Worm (Caenorhabditis elegans) whole organism, L4 larva: ENCODE results near the gene col-73.
"Not testable (repeated sequence)": the region's sequence is repeated elsewhere in the genome, so short reads cannot be mapped to it uniquely, and the experiment has no call there.

ENCODE experiments used
- R02D3.7 ChIP-seq: fragments of 150-350 bp; sonication (generic microtip); optimal IDR thresholded peaks from 3 replicates; lab custom pipeline; 2014; ENCODE audit warnings: missing biosample characterization, missing genetic modification characterization
- ZK546.5 ChIP-seq, 2 experiments: sonication (generic microtip); optimal IDR thresholded peaks; 2 replicates each; lab custom pipeline; 2017; ENCODE audit warnings: missing biosample characterization in 2 of 2, missing genetic modification characterization in 2 of 2
- aly-2 ChIP-seq: sonication (generic microtip); optimal IDR thresholded peaks from 2 replicates; lab custom pipeline; 2018; ENCODE audit warnings: missing biosample characterization, missing genetic modification characterization
- ceh-28 ChIP-seq: fragments of 150-350 bp; optimal IDR thresholded peaks from 2 replicates; lab custom pipeline; 2014; ENCODE audit warnings: missing biosample characterization, missing genetic modification reagents, missing genetic modification characterization
- ceh-82 ChIP-seq: sonication (generic microtip); optimal IDR thresholded peaks from 2 replicates; lab custom pipeline; 2017; ENCODE audit warnings: missing biosample characterization, missing genetic modification characterization
- egl-27 ChIP-seq: sonication (generic microtip); optimal IDR thresholded peaks from 3 replicates; lab custom pipeline; 2017; ENCODE audit warnings: missing biosample characterization, missing genetic modification reagents, missing genetic modification characterization
- fkh-10 ChIP-seq: fragments of 150-350 bp; optimal IDR thresholded peaks from 2 replicates; lab custom pipeline; 2014; ENCODE audit warnings: missing biosample characterization, missing genetic modification reagents, missing genetic modification characterization
- hmg-1.1 ChIP-seq: fragments of 200-800 bp; sonication (Bioruptor generic); IDR thresholded peaks from 2 replicates; pipeline ENCODE4 v1.3.6; 2022; ENCODE audit warnings: missing genetic modification reagents, missing genetic modification characterization, missing compliant biosample characterization
- nhr-11 ChIP-seq: fragments of 150-350 bp; optimal IDR thresholded peaks from 2 replicates; lab custom pipeline; 2014; ENCODE audit warnings: missing biosample characterization, missing genetic modification characterization
- nhr-237 ChIP-seq: sonication (generic microtip); optimal IDR thresholded peaks from 2 replicates; lab custom pipeline; 2017; ENCODE audit warnings: missing biosample characterization, missing genetic modification characterization
- nhr-28 ChIP-seq: fragments of 150-350 bp; optimal IDR thresholded peaks from 2 replicates; lab custom pipeline; 2014; ENCODE audit warnings: missing biosample characterization, missing genetic modification characterization
- nhr-76 ChIP-seq: fragments of 150-350 bp; optimal IDR thresholded peaks from 2 replicates; lab custom pipeline; 2014; ENCODE audit warnings: missing biosample characterization, missing genetic modification characterization
- pha-4 ChIP-seq, 2 experiments: fragments of 150-350 bp in 1 of 2; fragments of 200-800 bp in 1 of 2; sonication (Bioruptor generic) in 1 of 2; IDR thresholded peaks in 1 of 2; optimal IDR thresholded peaks in 1 of 2; 2 replicates each; pipeline versions ENCODE4 v1.3.6 to Lab custom; 2014 to 2022; ENCODE audit warnings: missing genetic modification characterization in 2 of 2, missing genetic modification reagents in 2 of 2, missing biosample characterization in 1 of 2, missing compliant biosample characterization in 1 of 2
- skn-1 ChIP-seq: fragments of 150-350 bp; optimal IDR thresholded peaks from 2 replicates; lab custom pipeline; 2014; ENCODE audit warnings: missing biosample characterization, missing genetic modification characterization

DNA sequence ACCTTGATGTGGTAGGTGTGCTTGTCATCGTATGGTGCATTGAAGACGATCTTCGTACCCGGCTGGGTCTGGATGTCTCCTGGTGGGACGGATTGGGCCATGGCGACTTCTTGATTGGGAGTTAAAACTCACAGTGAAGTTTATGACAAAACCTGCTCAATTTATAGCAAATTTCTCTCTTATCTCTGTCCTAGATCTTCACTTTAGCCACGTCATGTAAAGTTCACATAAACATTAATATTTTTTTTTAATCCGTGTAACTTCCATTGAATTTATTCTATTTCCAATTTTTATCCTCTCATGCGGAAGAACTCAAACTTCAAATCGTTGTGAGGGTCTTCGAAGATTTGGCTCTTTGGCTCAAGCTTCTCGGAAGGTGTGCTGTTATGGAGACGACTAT, 43.5 kb upstream of the col-73 start, which contains the start of gene msp-31:
- TF ChIP-seq nhr-237; ceh-28; nhr-76; ZK546.5 (tag; optimal IDR thresholded peaks at IDR 0.05; lab: Kevin White, UChicago); nhr-28; skn-1 (tag; lab: Kevin White, UChicago); hmg-1.1 (GFP tag; lab: Robert Waterston, UW); nhr-11; pha-4 (GFP tag; IDR thresholded peaks at IDR 0.05; lab: Robert Waterston, UW); pha-4 (tag; optimal IDR thresholded peaks at IDR 0.05; lab: Kevin White, UChicago); fkh-10; egl-27 (tag; lab: Kevin White, UChicago); ceh-82 (tag; lab: Kevin White, UChicago); R02D3.7 (tag; lab: Kevin White, UChicago); aly-2 (tag; lab: Kevin White, UChicago): not testable (repeated sequence)
